Fruit fly (Drosophila melanogaster): ENCODE results near the gene CG18477.
A peak's percentile ranks its signal among the peaks of the same experiment; 100 is the strongest.

Gene CG18477

dm6 chr2L:15629596-15630168 lies 31.2 kb upstream of the CG18477 start, which contains the start of gene CG18480 (continued):
- TF ChIP-seq CG14441 (GFP tag; IDR thresholded peaks at IDR 0.05) (0 out of 2 replicates have a peak, but pooled peaks have one; percentile 32), CG6683 (GFP tag; optimal IDR thresholded peaks at IDR 0.05) (no peak), CG11696 (GFP tag; IDR thresholded peaks at IDR 0.05) (0 out of 2 replicates have a peak, but pooled peaks have one; percentile 16), tup (GFP tag; optimal IDR thresholded peaks at IDR 0.05) (no peak), CG8388 (GFP tag; optimal IDR thresholded peaks at IDR 0.05) (no peak), sim (GFP tag; IDR thresholded peaks at IDR 0.05) (no peak), jumu (GFP tag; optimal IDR thresholded peaks at IDR 0.05) (no peak), Gsc (GFP tag; IDR thresholded peaks at IDR 0.05) (no peak), E2f2 (GFP tag; IDR thresholded peaks at IDR 0.05) (0 out of 2 replicates have a peak, but pooled peaks have one; percentile 34), CG12219 (GFP tag; optimal IDR thresholded peaks at IDR 0.05) (peak; percentile 41), Nf-YB (GFP tag; optimal IDR thresholded peaks at IDR 0.05) (no peak), CG9817 (tag; optimal IDR thresholded peaks at IDR 0.05) (peak; percentile 54), fu2 (GFP tag; optimal IDR thresholded peaks at IDR 0.05) (peak; percentile 47), Stat92E (GFP tag; optimal IDR thresholded peaks at IDR 0.05) (no peak), bbx (GFP tag; IDR thresholded peaks at IDR 0.05; ENCODE audit: partially characterized antibody) (no peak), sna (GFP tag; IDR thresholded peaks at IDR 0.05; ENCODE audit: partially characterized antibody) (no peak), exex (tag; optimal IDR thresholded peaks at IDR 0.05) (peak; percentile 81), dysf (GFP tag; IDR thresholded peaks at IDR 0.05) (peak; percentile 27; the same call in 1 of the 3 replicates), CG5180 (GFP tag; optimal IDR thresholded peaks at IDR 0.05) (peak; percentile 3), Opbp (GFP tag; IDR thresholded peaks at IDR 0.05; ENCODE audit: partially characterized antibody) (no peak), peb (GFP tag; IDR thresholded peaks at IDR 0.05) (no peak), CG1832 (GFP tag; optimal IDR thresholded peaks at IDR 0.05) (no peak), nmo (GFP tag; optimal IDR thresholded peaks at IDR 0.05) (no peak), C15 (GFP tag; IDR thresholded peaks at IDR 0.05) (no peak), B-H2 (GFP tag; optimal IDR thresholded peaks at IDR 0.05) (peak; percentile 42), CG4424 (GFP tag; optimal IDR thresholded peaks at IDR 0.05) (no peak), prd (optimal IDR thresholded peaks at IDR 0.05) (no peak), prd (GFP tag; IDR thresholded peaks at IDR 0.05) (peak; percentile 32; the same call in 1 of the 3 replicates), CG2120 (GFP tag; optimal IDR thresholded peaks at IDR 0.05) (peak; percentile 85), Ets65A (GFP tag) (no peak), wor (GFP tag; IDR thresholded peaks at IDR 0.05) (no peak), trh (GFP tag; optimal IDR thresholded peaks at IDR 0.05) (no peak), yki (optimal IDR thresholded peaks at IDR 0.05) (no peak), CG11398 (GFP tag; optimal IDR thresholded peaks at IDR 0.05) (peak; percentile 19), Nf-YA (GFP tag; IDR thresholded peaks at IDR 0.05) (no peak), dm (GFP tag; optimal IDR thresholded peaks at IDR 0.05) (peak; percentile 2), CG6791 (GFP tag; IDR thresholded peaks at IDR 0.05; ENCODE audit: partially characterized antibody) (no peak), hb (GFP tag; IDR thresholded peaks at IDR 0.05; ENCODE audit: partially characterized antibody) (no peak), Dfd (GFP tag; optimal IDR thresholded peaks at IDR 0.05) (no peak), CG16815 (GFP tag; optimal IDR thresholded peaks at IDR 0.05) (no peak), HHEX (GFP tag; optimal IDR thresholded peaks at IDR 0.05) (peak; percentile 25), CG10321 (GFP tag; IDR thresholded peaks at IDR 0.05) (no peak), CG2202 (tag; optimal IDR thresholded peaks at IDR 0.05) (no peak), CoRest (tag; optimal IDR thresholded peaks at IDR 0.05) (peak; percentile 27), CG34376 (GFP tag; optimal IDR thresholded peaks at IDR 0.05) (peak; percentile 29), az2 (GFP tag; optimal IDR thresholded peaks at IDR 0.05) (peak; percentile 46), zfh2 (GFP tag; optimal IDR thresholded peaks at IDR 0.05) (peak; percentile 58), CG8765 (GFP tag; IDR thresholded peaks at IDR 0.05) (no peak; the same call in 1 of the 2 replicates), ftz-f1 (GFP tag; optimal IDR thresholded peaks at IDR 0.05) (no peak), zen (tag; optimal IDR thresholded peaks at IDR 0.05) (no peak)

Measured in whole organism, embryonic.